Worm (Caenorhabditis elegans): ENCODE results near the gene Y54F10BM.23.

Y54F10BM.23 gene

DNA sequence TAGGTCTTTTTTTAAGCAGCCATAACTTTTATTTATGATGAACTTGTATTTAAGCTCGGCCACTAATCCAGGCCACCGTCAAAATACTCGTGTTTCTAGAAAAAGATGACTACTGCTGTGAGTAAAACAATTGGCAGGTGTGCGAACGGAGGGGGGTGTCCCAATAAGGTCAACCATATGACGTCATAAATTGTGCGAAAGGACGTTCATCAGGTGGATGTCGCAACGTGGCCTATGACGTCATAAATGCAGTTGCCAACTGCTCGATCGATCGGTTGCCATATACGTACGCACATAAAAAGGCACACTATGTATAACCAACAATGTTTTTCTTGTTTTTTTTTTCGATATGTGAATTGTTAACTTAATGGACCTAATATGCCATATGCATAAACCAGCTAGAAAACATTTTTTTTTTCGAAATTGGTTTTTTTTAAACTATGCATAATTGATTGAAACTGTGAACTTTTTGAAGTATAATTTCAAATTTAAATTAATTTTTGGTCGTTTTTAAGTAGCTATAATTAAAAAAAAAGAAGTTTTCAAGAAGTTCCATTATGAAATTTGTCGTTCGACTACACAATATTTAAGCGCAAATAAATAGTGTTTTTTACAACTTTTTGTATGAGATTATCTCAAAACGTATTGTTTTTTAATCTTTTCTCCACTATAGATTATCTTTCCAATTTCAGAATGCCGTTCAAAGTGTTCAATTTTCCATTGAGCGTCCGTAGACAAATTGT is 45.0 kb downstream of the Y54F10BM.23 start, which contains the start of gene C39B5.2:
C39B5.2 (plus strand) TSS at position 693 of the 743 bp plus-strand sequence.
- TF ChIP-seq ceh-36 (tag; optimal IDR thresholded peaks at IDR 0.05) (peak; percentile 14), tbx-11 (GFP tag; IDR thresholded peaks at IDR 0.05) (no peak), sea-1 (GFP tag; conservative IDR thresholded peaks at IDR 0.05) (0 out of 2 replicates have a peak, but pooled peaks have one; percentile 56), hmg-4 (GFP tag; optimal IDR thresholded peaks at IDR 0.05) (no peak), B0310.2 (tag; optimal IDR thresholded peaks at IDR 0.05) (no peak)

ce11 chrIII:2233399-2233798 is 46.0 kb downstream of the Y54F10BM.23 start:
- TF ChIP-seq hnd-1 (tag; optimal IDR thresholded peaks at IDR 0.05) (no peak), ama-1 (optimal IDR thresholded peaks at IDR 0.05) (no peak), F13C5.2 (tag; optimal IDR thresholded peaks at IDR 0.05) (no peak), tbx-37 (GFP tag; conservative IDR thresholded peaks at IDR 0.05) (no peak), pes-1 (GFP tag; IDR thresholded peaks at IDR 0.05) (no peak), B0310.2 (tag; optimal IDR thresholded peaks at IDR 0.05) (no peak), ceh-13 (GFP tag; optimal IDR thresholded peaks at IDR 0.05) (no peak), ets-7 (tag; optimal IDR thresholded peaks at IDR 0.05) (no peak), hmbx-1 (tag; optimal IDR thresholded peaks at IDR 0.05) (no peak), aly-1 (tag; optimal IDR thresholded peaks at IDR 0.05) (no peak), flt-1 (GFP tag; IDR thresholded peaks at IDR 0.05) (no peak), tbx-11 (GFP tag; IDR thresholded peaks at IDR 0.05) (no peak), hmg-4 (GFP tag; optimal IDR thresholded peaks at IDR 0.05) (no peak), sea-1 (GFP tag; conservative IDR thresholded peaks at IDR 0.05) (no peak), tra-4 (tag; optimal IDR thresholded peaks at IDR 0.05) (no peak), scrt-1 (GFP tag; IDR thresholded peaks at IDR 0.05) (no peak), ceh-36 (tag; optimal IDR thresholded peaks at IDR 0.05) (no peak)

ce11 chrIII:2232360-2232759 is 47.0 kb downstream of the Y54F10BM.23 start, which contains the start of gene fbxa-47:
fbxa-47 (minus strand) TSS chrIII:2232460.
- TF ChIP-seq tbx-11 (GFP tag; IDR thresholded peaks at IDR 0.05) = no peak
- no peak for TF ChIP-seq hnd-1 (tag; optimal IDR thresholded peaks at IDR 0.05)
- no peak for TF ChIP-seq hmbx-1 (tag; optimal IDR thresholded peaks at IDR 0.05)
- TF ChIP-seq tbx-37 (GFP tag; conservative IDR thresholded peaks at IDR 0.05) = no peak
- no peak for TF ChIP-seq tra-4 (tag; optimal IDR thresholded peaks at IDR 0.05)
- no peak for TF ChIP-seq ama-1 (optimal IDR thresholded peaks at IDR 0.05)
- TF ChIP-seq sea-1 (GFP tag; conservative IDR thresholded peaks at IDR 0.05) = no peak
- TF ChIP-seq pes-1 (GFP tag; IDR thresholded peaks at IDR 0.05) = no peak
- no peak for TF ChIP-seq ceh-36 (tag; optimal IDR thresholded peaks at IDR 0.05)
- TF ChIP-seq scrt-1 (GFP tag; IDR thresholded peaks at IDR 0.05) = no peak
- TF ChIP-seq F13C5.2 (tag; optimal IDR thresholded peaks at IDR 0.05) = no peak
- TF ChIP-seq hmg-4 (GFP tag; optimal IDR thresholded peaks at IDR 0.05) = no peak
- TF ChIP-seq ets-7 (tag; optimal IDR thresholded peaks at IDR 0.05) = no peak
- TF ChIP-seq ceh-13 (GFP tag; optimal IDR thresholded peaks at IDR 0.05) = no peak
- no peak for TF ChIP-seq aly-1 (tag; optimal IDR thresholded peaks at IDR 0.05)

Measured in whole organism, early embryonic.